Worm (Caenorhabditis elegans) whole organism, L4/young adult: ENCODE results near the gene sgk-1.
"Not testable (repeated sequence)": the region's sequence is repeated elsewhere in the genome, so short reads cannot be mapped to it uniquely, and the experiment has no call there.

Experiments used
- dao-5 ChIP-seq: sonication (generic microtip); optimal IDR thresholded peaks from 2 replicates; lab custom pipeline; 2016; ENCODE audit warnings: missing genotype, missing genetic modification characterization, moderate library complexity, missing compliant biosample characterization
- him-1 ChIP-seq: sonication (generic microtip); optimal IDR thresholded peaks from 2 replicates; lab custom pipeline; 2016; ENCODE audit warnings: missing genotype, missing genetic modification reagents, missing genetic modification characterization, missing compliant biosample characterization

ce11 chrX:16212306-16212705 lies 49.6 kb downstream of the sgk-1 start, which contains the start of gene F23A7.4:
- not testable (repeated sequence) for TF ChIP-seq him-1, dao-5
